Worm (Caenorhabditis elegans) whole organism, early embryonic: ENCODE results near the gene txbp-3.

Experiments used
- B0310.2 ChIP-seq: sonication (generic microtip); optimal IDR thresholded peaks from 2 replicates; lab custom pipeline; 2016; ENCODE audit warnings: mild to moderate bottlenecking, missing genetic modification characterization, missing compliant biosample characterization
- F13C5.2 ChIP-seq: sonication (generic microtip); optimal IDR thresholded peaks from 2 replicates; lab custom pipeline; 2017; ENCODE audit warnings: mild to moderate bottlenecking, missing genetic modification characterization, inconsistent platforms, missing compliant biosample characterization
- ama-1 ChIP-seq: fragments of 150-350 bp; optimal IDR thresholded peaks from 2 replicates; lab custom pipeline; 2014
- ets-7 ChIP-seq: sonication (generic microtip); optimal IDR thresholded peaks from 2 replicates; lab custom pipeline; 2016; ENCODE audit warnings: missing genotype, missing genetic modification characterization, missing compliant biosample characterization
- flt-1 ChIP-seq: fragments of 200-800 bp; sonication (Bioruptor generic); IDR thresholded peaks from 2 replicates; pipeline ENCODE4 v1.3.6; 2022; ENCODE audit warnings: missing genetic modification characterization, missing compliant biosample characterization
- hnd-1 ChIP-seq: sonication (generic microtip); optimal IDR thresholded peaks from 2 replicates; lab custom pipeline; 2016; ENCODE audit warnings: missing genetic modification characterization, missing compliant biosample characterization
- scrt-1 ChIP-seq: fragments of 200-800 bp; sonication (Bioruptor generic); IDR thresholded peaks from 2 replicates; pipeline ENCODE4 v1.3.6; 2022; ENCODE audit warnings: missing genetic modification characterization, missing compliant biosample characterization
- sea-1 ChIP-seq: fragments of 200-800 bp; sonication (Bioruptor generic); conservative IDR thresholded peaks from 2 replicates; pipeline ENCODE4 v1.3.6; 2022; ENCODE audit warnings: missing genetic modification characterization, missing compliant biosample characterization
- tbx-37 ChIP-seq: fragments of 200-800 bp; sonication (Bioruptor generic); conservative IDR thresholded peaks from 2 replicates; pipeline ENCODE4 v1.3.6; 2022; ENCODE audit warnings: missing genetic modification reagents, missing genetic modification characterization, missing compliant biosample characterization

- TF ChIP-seq sea-1 (GFP tag; lab: Robert Waterston, UW): no peak
- no peak for TF ChIP-seq flt-1 (GFP tag; lab: Robert Waterston, UW)
- TF ChIP-seq ets-7 (tag; lab: Kevin White, UChicago): no peak
- TF ChIP-seq ama-1 (lab: Kevin White, UChicago): no peak
- TF ChIP-seq hnd-1: no peak
- no peak for TF ChIP-seq scrt-1
- TF ChIP-seq B0310.2: no peak
- no peak for TF ChIP-seq F13C5.2 (tag; lab: Kevin White, UChicago)
- no peak for TF ChIP-seq tbx-37 (GFP tag; lab: Robert Waterston, UW)
Observed at ce11 chrIII:4998956-4999425, 48.3 kb downstream of the txbp-3 start, which contains the start of gene smcr-8.
